Fruit fly (Drosophila melanogaster) whole organism, embryonic: ENCODE data around the gene ZnT63C.

Experiments used
- ATbp ChIP-seq: fragments of 200-800 bp; sonication (Bioruptor generic); optimal IDR thresholded peaks from 2 replicates; lab custom pipeline; 2017; ENCODE audit warnings: missing biosample characterization, mild to moderate bottlenecking, missing genetic modification characterization, missing genetic modification reagents
- Blimp-1 ChIP-seq: fragments of 200-800 bp; sonication (Bioruptor generic); optimal IDR thresholded peaks from 3 replicates; lab custom pipeline; 2018; ENCODE audit warnings: missing biosample characterization, missing genetic modification characterization, mild to moderate bottlenecking, moderate library complexity, missing genetic modification reagents
- CG10209 ChIP-seq: fragments of 200-800 bp; sonication (Bioruptor generic); optimal IDR thresholded peaks from 3 replicates; lab custom pipeline; 2017; ENCODE audit warnings: missing biosample characterization, mild to moderate bottlenecking, missing genetic modification characterization, missing genetic modification reagents
- CG12391 ChIP-seq: fragments of 200-800 bp; sonication (Bioruptor generic); optimal IDR thresholded peaks from 3 replicates; lab custom pipeline; 2018; ENCODE audit warnings: missing biosample characterization, mild to moderate bottlenecking, missing genetic modification characterization, moderate library complexity
- CG12769 ChIP-seq: fragments of 200-800 bp; sonication (Bioruptor generic); optimal IDR thresholded peaks from 2 replicates; lab custom pipeline; 2019; ENCODE audit warnings: missing biosample characterization, mild to moderate bottlenecking, missing genetic modification characterization, moderate library complexity
- CG12942 ChIP-seq: fragments of 200-800 bp; sonication (Bioruptor generic); optimal IDR thresholded peaks from 3 replicates; lab custom pipeline; 2016; ENCODE audit warnings: missing biosample characterization, missing genetic modification characterization
- CG14710 ChIP-seq: fragments of 200-800 bp; sonication (Bioruptor generic); optimal IDR thresholded peaks from 3 replicates; lab custom pipeline; 2019; ENCODE audit warnings: missing biosample characterization, mild to moderate bottlenecking, missing genetic modification characterization, moderate library complexity
- CG17359 ChIP-seq: fragments of 200-800 bp; sonication (Bioruptor generic); optimal IDR thresholded peaks from 3 replicates; lab custom pipeline; 2018; ENCODE audit warnings: missing biosample characterization, mild to moderate bottlenecking, missing genetic modification characterization, moderate library complexity
- CG17385 ChIP-seq: fragments of 200-800 bp; sonication (Bioruptor generic); optimal IDR thresholded peaks from 3 replicates; lab custom pipeline; 2018; ENCODE audit warnings: missing biosample characterization, mild to moderate bottlenecking, missing genetic modification characterization
- CG17568 ChIP-seq: fragments of 200-800 bp; sonication (Bioruptor generic); optimal IDR thresholded peaks from 2 replicates; lab custom pipeline; 2018; ENCODE audit warnings: missing biosample characterization, mild to moderate bottlenecking, missing genetic modification characterization, moderate library complexity
- CG18599 ChIP-seq: fragments of 200-800 bp; sonication (Bioruptor generic); optimal IDR thresholded peaks from 3 replicates; lab custom pipeline; 2017; ENCODE audit warnings: missing biosample characterization, missing genetic modification characterization, mild to moderate bottlenecking, moderate library complexity, missing genetic modification reagents
- CG2678 ChIP-seq: fragments of 200-800 bp; sonication (Bioruptor generic); optimal IDR thresholded peaks from 3 replicates; lab custom pipeline; 2019; ENCODE audit warnings: missing biosample characterization, mild to moderate bottlenecking, missing genetic modification characterization, moderate library complexity
- CG2889 ChIP-seq: fragments of 200-800 bp; sonication (Bioruptor generic); IDR thresholded peaks from 3 replicates; pipeline ENCODE4 v1.3.6; 2022; ENCODE audit warnings: missing biosample characterization, missing genetic modification characterization
- CG30403 ChIP-seq: fragments of 200-800 bp; sonication (Bioruptor generic); optimal IDR thresholded peaks from 3 replicates; lab custom pipeline; 2016; ENCODE audit warnings: missing biosample characterization, missing genetic modification characterization
- CG30431 ChIP-seq: fragments of 200-800 bp; sonication (Bioruptor generic); optimal IDR thresholded peaks from 2 replicates; lab custom pipeline; 2017; ENCODE audit warnings: missing biosample characterization, missing genetic modification characterization
- CG4360 ChIP-seq: fragments of 200-800 bp; sonication (Bioruptor generic); IDR thresholded peaks from 2 replicates; pipeline ENCODE4 v1.3.6; 2022; ENCODE audit warnings: missing biosample characterization, missing genetic modification characterization
- CG7786 ChIP-seq: fragments of 200-800 bp; sonication (Bioruptor generic); optimal IDR thresholded peaks from 2 replicates; lab custom pipeline; 2016; ENCODE audit warnings: missing biosample characterization, missing genetic modification characterization
- CG7839 ChIP-seq: fragments of 200-800 bp; sonication (Bioruptor generic); optimal IDR thresholded peaks from 3 replicates; lab custom pipeline; 2018; ENCODE audit warnings: missing biosample characterization, mild to moderate bottlenecking, missing genetic modification characterization, moderate library complexity
- CG9727 ChIP-seq: fragments of 200-800 bp; sonication (Bioruptor generic); optimal IDR thresholded peaks from 3 replicates; lab custom pipeline; 2017; ENCODE audit warnings: missing biosample characterization, mild to moderate bottlenecking, missing genetic modification characterization
- CG9932 ChIP-seq: fragments of 200-800 bp; sonication (Bioruptor generic); IDR thresholded peaks from 2 replicates; pipeline ENCODE4 v1.3.6; 2022; ENCODE audit warnings: missing biosample characterization, missing genetic modification characterization
- CoRest ChIP-seq: fragments of 200-800 bp; sonication (Bioruptor generic); optimal IDR thresholded peaks from 3 replicates; lab custom pipeline; 2018; ENCODE audit warnings: missing biosample characterization, mild to moderate bottlenecking, missing genetic modification characterization, moderate library complexity
- E2f1 ChIP-seq: fragments of 200-800 bp; sonication (Bioruptor generic); IDR thresholded peaks from 2 replicates; pipeline ENCODE4 v1.3.6; 2022; ENCODE audit warnings: missing biosample characterization, missing genetic modification characterization
- Fer2 ChIP-seq: fragments of 200-800 bp; sonication (Bioruptor generic); optimal IDR thresholded peaks from 2 replicates; lab custom pipeline; 2018; ENCODE audit warnings: missing biosample characterization, mild to moderate bottlenecking, missing genetic modification characterization, moderate library complexity
- Hand ChIP-seq: fragments of 200-800 bp; sonication (Bioruptor generic); optimal IDR thresholded peaks from 2 replicates; lab custom pipeline; 2017; ENCODE audit warnings: mild to moderate bottlenecking, missing biosample characterization, missing genetic modification reagents, missing genetic modification characterization
- Med ChIP-seq: fragments of 200-800 bp; sonication (Bioruptor generic); peaks from one replicate; lab custom pipeline; 2016; ENCODE audit warnings: missing biosample characterization, missing genetic modification characterization, mild to moderate bottlenecking, inconsistent platforms, moderate library complexity
- Meics ChIP-seq: fragments of 200-800 bp; sonication (Bioruptor generic); optimal IDR thresholded peaks from 2 replicates; lab custom pipeline; 2017; ENCODE audit warnings: missing biosample characterization, mild to moderate bottlenecking, missing genetic modification characterization
- NC2α ChIP-seq: fragments of 200-800 bp; sonication (Bioruptor generic); optimal IDR thresholded peaks from 2 replicates; lab custom pipeline; 2016; ENCODE audit warnings: missing biosample characterization, missing genetic modification characterization
- NfI ChIP-seq: fragments of 200-800 bp; sonication (Bioruptor generic); optimal IDR thresholded peaks from 3 replicates; lab custom pipeline; 2018; ENCODE audit warnings: missing biosample characterization, mild to moderate bottlenecking, missing genetic modification characterization, moderate library complexity
- Pdp1 ChIP-seq, 2 experiments: fragments of 200-800 bp; sonication (Bioruptor generic); optimal IDR thresholded peaks; 3 replicates each; lab custom pipeline; 2016; ENCODE audit warnings: missing biosample characterization in 2 of 2, missing genetic modification characterization in 2 of 2, mild to moderate bottlenecking in 1 of 2, moderate library complexity in 1 of 2
- Sox100B ChIP-seq: fragments of 200-800 bp; sonication (Bioruptor generic); optimal IDR thresholded peaks from 3 replicates; lab custom pipeline; 2018; ENCODE audit warnings: missing biosample characterization, mild to moderate bottlenecking, missing genetic modification characterization
- Stat92E ChIP-seq, 3 experiments: fragments of >200 bp in 2 of 3; fragments of 200-800 bp in 1 of 3; sonication (Bioruptor generic) in 1 of 3; optimal IDR thresholded peaks; 2 replicates each; lab custom pipeline; 2017 to 2019; ENCODE audit warnings: missing biosample characterization in 3 of 3, missing genetic modification characterization in 3 of 3, mild to moderate bottlenecking in 1 of 3, moderate library complexity in 1 of 3
- bbx ChIP-seq: fragments of 200-800 bp; sonication (Bioruptor generic); IDR thresholded peaks from 2 replicates; pipeline ENCODE4 v1.3.6; 2022; ENCODE audit warnings: missing biosample characterization, missing genetic modification characterization; ENCODE audit not compliant: partially characterized antibody
- dysf ChIP-seq: fragments of 200-800 bp; sonication (Bioruptor generic); IDR thresholded peaks from 3 replicates; pipeline ENCODE4 v1.3.6; 2022; ENCODE audit warnings: missing biosample characterization, missing genetic modification characterization
- exex ChIP-seq: fragments of 200-800 bp; sonication (Bioruptor generic); optimal IDR thresholded peaks from 4 replicates; lab custom pipeline; 2018; ENCODE audit warnings: missing biosample characterization, mild to moderate bottlenecking, missing genetic modification characterization, moderate library complexity
- gce ChIP-seq: fragments of 200-800 bp; sonication (Bioruptor generic); IDR thresholded peaks from 3 replicates; pipeline ENCODE4 v1.3.6; 2022; ENCODE audit warnings: missing biosample characterization, missing genetic modification characterization
- ham ChIP-seq: fragments of 200-800 bp; sonication (Bioruptor generic); IDR thresholded peaks from 2 replicates; pipeline ENCODE4 v1.3.6; 2022; ENCODE audit warnings: missing biosample characterization, missing genetic modification characterization
- ken ChIP-seq: fragments of 200-800 bp; sonication (Bioruptor generic); IDR thresholded peaks from 3 replicates; pipeline ENCODE4 v1.3.6; 2022; ENCODE audit warnings: missing biosample characterization, missing genetic modification characterization
- kni ChIP-seq: fragments of 200-800 bp; sonication (Bioruptor generic); optimal IDR thresholded peaks from 3 replicates; lab custom pipeline; 2017; ENCODE audit warnings: mild to moderate bottlenecking, missing biosample characterization, missing genetic modification reagents, missing genetic modification characterization
- oc ChIP-seq: fragments of 200-800 bp; sonication (Bioruptor generic); optimal IDR thresholded peaks from 2 replicates; lab custom pipeline; 2018; ENCODE audit warnings: missing biosample characterization, mild to moderate bottlenecking, missing genetic modification characterization, moderate library complexity
- odd ChIP-seq: fragments of 200-800 bp; sonication (Bioruptor generic); optimal IDR thresholded peaks from 2 replicates; lab custom pipeline; 2017; ENCODE audit warnings: missing biosample characterization, mild to moderate bottlenecking, missing genetic modification characterization
- pros ChIP-seq: fragments of 200-800 bp; sonication (Bioruptor generic); optimal IDR thresholded peaks from 3 replicates; lab custom pipeline; 2019; ENCODE audit warnings: missing biosample characterization, mild to moderate bottlenecking, missing genetic modification characterization, moderate library complexity
- salm ChIP-seq: fragments of 200-800 bp; sonication (Bioruptor generic); optimal IDR thresholded peaks from 2 replicates; lab custom pipeline; 2018; ENCODE audit warnings: missing biosample characterization, mild to moderate bottlenecking, missing genetic modification characterization
- sd ChIP-seq: fragments of 200-800 bp; sonication (Bioruptor generic); optimal IDR thresholded peaks from 3 replicates; lab custom pipeline; 2018; ENCODE audit warnings: missing biosample characterization, mild to moderate bottlenecking, missing genetic modification characterization, moderate library complexity
- sens-2 ChIP-seq: fragments of 200-800 bp; sonication (Bioruptor generic); IDR thresholded peaks from 2 replicates; pipeline ENCODE4 v1.3.6; 2022; ENCODE audit warnings: missing biosample characterization, missing genetic modification characterization
- shn ChIP-seq: fragments of 200-800 bp; sonication (Bioruptor generic); optimal IDR thresholded peaks from 3 replicates; lab custom pipeline; 2016; ENCODE audit warnings: missing biosample characterization, missing genetic modification characterization
- sug ChIP-seq: fragments of 200-800 bp; optimal IDR thresholded peaks from 2 replicates; lab custom pipeline; 2019; ENCODE audit warnings: missing biosample characterization, mild to moderate bottlenecking, missing genetic modification characterization, moderate library complexity
- vvl ChIP-seq: fragments of 200-800 bp; sonication (Bioruptor generic); IDR thresholded peaks from 2 replicates; pipeline ENCODE4 v1.3.6; 2022; ENCODE audit warnings: missing biosample characterization, missing genetic modification characterization
- wdn ChIP-seq: fragments of 200-800 bp; sonication (Bioruptor generic); IDR thresholded peaks from 2 replicates; pipeline ENCODE4 v1.3.6; 2022; ENCODE audit warnings: missing biosample characterization, missing genetic modification characterization

ZnT63C gene

DNA sequence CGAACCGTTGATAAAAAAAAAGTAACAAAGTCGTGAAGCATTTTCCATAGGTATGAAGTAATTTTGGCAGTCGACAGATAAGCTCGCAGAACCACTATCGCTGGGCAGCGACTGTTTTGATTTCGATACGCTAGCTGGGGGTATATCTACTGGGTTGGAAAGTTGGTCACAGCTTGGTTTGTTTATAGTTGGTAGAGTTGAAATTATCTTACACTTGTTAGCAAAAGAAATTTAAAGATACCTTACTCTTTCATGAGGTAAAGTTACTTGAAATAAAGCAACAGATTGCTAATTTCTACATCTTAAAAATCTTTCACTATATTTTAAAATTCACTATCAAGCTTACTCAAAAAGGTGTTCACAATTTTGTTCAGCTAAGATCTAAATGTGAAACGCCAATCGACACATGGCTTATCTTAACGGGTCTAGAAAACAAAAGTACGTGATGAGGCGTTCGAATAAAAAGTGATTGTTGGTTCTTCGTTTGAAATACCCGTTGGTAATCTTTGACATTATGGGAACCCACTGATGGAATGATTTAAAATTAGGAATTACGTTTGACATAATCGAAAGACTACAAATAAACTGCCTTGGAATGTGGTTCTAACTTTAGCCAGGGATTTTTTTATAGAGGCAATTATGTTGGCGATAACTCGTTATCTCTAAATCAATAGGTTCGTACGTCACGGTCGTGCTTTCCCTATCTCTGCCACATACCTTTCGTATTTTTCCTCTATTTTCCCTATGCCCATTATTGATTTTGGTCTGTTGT lies 47.2 kb downstream of the ZnT63C start (continued):
- TF ChIP-seq CG2889 (GFP tag; lab: Robert Waterston, UW): no peak
- peak; percentile 21 for TF ChIP-seq shn (GFP tag; lab: Kevin White, UChicago)
- TF ChIP-seq CG30431 (GFP tag; lab: Kevin White, UChicago): no peak
- peak; percentile 43 for TF ChIP-seq CG18599 (GFP tag; lab: Kevin White, UChicago)
- TF ChIP-seq CG7839 (tag; lab: Kevin White, UChicago): no peak
- no peak for TF ChIP-seq Fer2 (tag; lab: Kevin White, UChicago)
- TF ChIP-seq CG12391: peak; percentile 14
- peak; percentile 12 for TF ChIP-seq CoRest
- peak; percentile 31 for TF ChIP-seq CG17359 (tag; lab: Kevin White, UChicago)
- peak; percentile 15 for TF ChIP-seq CG30403 (GFP tag; lab: Kevin White, UChicago)
- TF ChIP-seq Pdp1 (GFP tag; optimal IDR thresholded peaks at IDR 0.05; lab: Kevin White, UChicago): peak in 1 of 2 experiments; percentile 43
- TF ChIP-seq NfI (GFP tag; lab: Kevin White, UChicago): peak; percentile 6
- no peak for TF ChIP-seq ham (GFP tag; lab: Robert Waterston, UW)
- peak; percentile 91 for TF ChIP-seq exex
- TF ChIP-seq CG9727 (GFP tag; lab: Kevin White, UChicago): peak; percentile 0
- TF ChIP-seq CG12769 (tag; lab: Kevin White, UChicago): peak; percentile 10
- peak; percentile 95 for TF ChIP-seq sd (tag; lab: Kevin White, UChicago)
- TF ChIP-seq wdn: 0 out of 2 replicates have a peak, but pooled peaks have one; percentile 9
- peak; percentile 50; the same call in 1 of the 2 replicates for TF ChIP-seq sens-2 (GFP tag; lab: Robert Waterston, UW)
- no peak for TF ChIP-seq Stat92E (GFP tag; optimal IDR thresholded peaks at IDR 0.05; lab: Kevin White, UChicago)
- 0 out of 3 replicates have a peak, but pooled peaks have one; percentile 38 for TF ChIP-seq ken (GFP tag; lab: Robert Waterston, UW)
- TF ChIP-seq odd (GFP tag; lab: Kevin White, UChicago): peak; percentile 3
- peak; percentile 34; the same call in 2 of the 3 replicates for TF ChIP-seq dysf
- TF ChIP-seq CG14710 (tag; lab: Kevin White, UChicago): no peak
- peak; percentile 26 for TF ChIP-seq CG10209 (GFP tag; lab: Kevin White, UChicago)
- TF ChIP-seq gce (GFP tag; lab: Robert Waterston, UW): no peak
- peak; percentile 10 for TF ChIP-seq Sox100B
- TF ChIP-seq CG9932 (GFP tag; lab: Robert Waterston, UW): 0 out of 2 replicates have a peak, but pooled peaks have one; percentile 7
- TF ChIP-seq CG17385: peak; percentile 22
- peak; percentile 40 for TF ChIP-seq Meics (GFP tag; lab: Kevin White, UChicago)
- peak; percentile 14 for TF ChIP-seq Hand
- peak; percentile 6 for TF ChIP-seq CG7786 (GFP tag; lab: Kevin White, UChicago)
- TF ChIP-seq sug (tag; lab: Kevin White, UChicago): peak; percentile 63
- no peak for TF ChIP-seq E2f1 (GFP tag; lab: Robert Waterston, UW)
- TF ChIP-seq CG2678: peak; percentile 50

dm6 chr3L:3351814-3352359 lies 48.4 kb downstream of the ZnT63C start:
- TF ChIP-seq oc (tag; lab: Kevin White, UChicago) (peak; percentile 50), CG17568 (GFP tag; lab: Kevin White, UChicago) (no peak), NC2α (no peak), CG4360 (GFP tag; lab: Robert Waterston, UW) (no peak), pros (GFP tag; lab: Kevin White, UChicago) (peak; percentile 9), ATbp (GFP tag; lab: Kevin White, UChicago) (no peak), salm (peak; percentile 8), CG14710 (tag; lab: Kevin White, UChicago) (no peak), vvl (GFP tag; lab: Robert Waterston, UW) (0 out of 2 replicates have a peak, but pooled peaks have one; percentile 24), CG12942 (GFP tag; lab: Kevin White, UChicago) (no peak), Med (GFP tag; lab: Kevin White, UChicago) (peak; percentile 66), Blimp-1 (GFP tag; lab: Kevin White, UChicago) (peak; percentile 83), kni (GFP tag; lab: Kevin White, UChicago) (peak; percentile 72), bbx (0 out of 2 replicates have a peak, but pooled peaks have one; percentile 47)
